Fruit fly (Drosophila melanogaster): ENCODE results near the gene CG32192.

DNA sequence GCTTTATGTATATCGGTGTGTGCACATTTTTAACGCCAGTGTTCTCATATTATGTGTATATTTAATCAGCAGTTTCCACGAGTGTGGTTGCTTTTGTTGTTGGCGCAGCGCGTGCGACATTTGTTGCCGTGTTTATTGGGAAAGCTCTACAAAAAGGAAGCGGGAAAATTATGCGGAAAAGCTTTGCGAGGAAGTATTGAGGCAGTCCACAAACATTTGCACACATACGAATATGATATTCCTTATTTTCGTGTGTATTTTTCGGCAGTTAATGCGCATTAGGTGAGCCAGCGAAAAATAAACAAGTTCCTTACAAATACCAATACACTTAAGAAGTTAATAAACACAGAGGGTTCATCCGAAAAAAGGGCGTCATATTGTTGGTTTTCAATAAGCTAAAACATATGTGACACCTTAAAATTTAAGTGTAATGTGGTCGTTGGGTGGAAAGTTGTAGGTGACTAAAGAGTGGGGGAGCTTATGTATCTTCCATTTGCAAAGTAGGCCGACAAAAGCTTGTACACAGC is 9.8 kb upstream of the CG32192 start:
- no peak for TF ChIP-seq Crg-1 (GFP tag; optimal IDR thresholded peaks at IDR 0.05)
- peak; percentile 7 for TF ChIP-seq kay (GFP tag; ENCODE audit: borderline replicate concordance)
- TF ChIP-seq CG5204 (GFP tag; optimal IDR thresholded peaks at IDR 0.05) = no peak
- TF ChIP-seq bab1 (GFP tag; optimal IDR thresholded peaks at IDR 0.05) = no peak
